Worm (Caenorhabditis elegans) whole organism, early embryonic: ENCODE data around the gene nhr-214.

ENCODE experiments used
- B0310.2 ChIP-seq: sonication (generic microtip); optimal IDR thresholded peaks from 2 replicates; lab custom pipeline; 2016; ENCODE audit warnings: mild to moderate bottlenecking, missing genetic modification characterization, missing compliant biosample characterization
- aly-1 ChIP-seq: sonication (generic microtip); optimal IDR thresholded peaks from 2 replicates; lab custom pipeline; 2016; ENCODE audit warnings: missing genetic modification characterization, missing compliant biosample characterization
- ama-1 ChIP-seq: fragments of 150-350 bp; optimal IDR thresholded peaks from 2 replicates; lab custom pipeline; 2014
- ceh-13 ChIP-seq: fragments of 200-800 bp; sonication (Bioruptor generic); optimal IDR thresholded peaks from 2 replicates; lab custom pipeline; 2018; ENCODE audit warnings: mild to moderate bottlenecking, missing genetic modification characterization, missing compliant biosample characterization
- ets-7 ChIP-seq: sonication (generic microtip); optimal IDR thresholded peaks from 2 replicates; lab custom pipeline; 2016; ENCODE audit warnings: missing genotype, missing genetic modification characterization, missing compliant biosample characterization
- flt-1 ChIP-seq: fragments of 200-800 bp; sonication (Bioruptor generic); IDR thresholded peaks from 2 replicates; pipeline ENCODE4 v1.3.6; 2022; ENCODE audit warnings: missing genetic modification characterization, missing compliant biosample characterization
- hmbx-1 ChIP-seq: sonication (generic microtip); optimal IDR thresholded peaks from 2 replicates; lab custom pipeline; 2016; ENCODE audit warnings: mild to moderate bottlenecking, missing genetic modification characterization, missing compliant biosample characterization
- hmg-4 ChIP-seq: fragments of 200-800 bp; sonication (Bioruptor generic); optimal IDR thresholded peaks from 2 replicates; lab custom pipeline; 2018; ENCODE audit warnings: mild to moderate bottlenecking, missing genetic modification characterization, missing compliant biosample characterization
- hnd-1 ChIP-seq: sonication (generic microtip); optimal IDR thresholded peaks from 2 replicates; lab custom pipeline; 2016; ENCODE audit warnings: missing genetic modification characterization, missing compliant biosample characterization
- pes-1 ChIP-seq: fragments of 200-800 bp; sonication (Bioruptor generic); IDR thresholded peaks from 2 replicates; pipeline ENCODE4 v1.3.6; 2022; ENCODE audit warnings: missing genetic modification reagents, missing genetic modification characterization, missing compliant biosample characterization
- scrt-1 ChIP-seq: fragments of 200-800 bp; sonication (Bioruptor generic); IDR thresholded peaks from 2 replicates; pipeline ENCODE4 v1.3.6; 2022; ENCODE audit warnings: missing genetic modification characterization, missing compliant biosample characterization
- tbx-11 ChIP-seq: fragments of 200-800 bp; sonication (Bioruptor generic); IDR thresholded peaks from 2 replicates; pipeline ENCODE4 v1.3.6; 2022; ENCODE audit warnings: missing genetic modification characterization, missing compliant biosample characterization
- tbx-37 ChIP-seq: fragments of 200-800 bp; sonication (Bioruptor generic); conservative IDR thresholded peaks from 2 replicates; pipeline ENCODE4 v1.3.6; 2022; ENCODE audit warnings: missing genetic modification reagents, missing genetic modification characterization, missing compliant biosample characterization
- tra-4 ChIP-seq: sonication (generic microtip); optimal IDR thresholded peaks from 2 replicates; lab custom pipeline; 2017; ENCODE audit warnings: missing genetic modification characterization, missing compliant biosample characterization

- no peak for TF ChIP-seq scrt-1
- TF ChIP-seq ama-1 (lab: Kevin White, UChicago) = no peak
- TF ChIP-seq tbx-11 (GFP tag; lab: Robert Waterston, UW) = no peak
- TF ChIP-seq ets-7 (tag; lab: Kevin White, UChicago) = no peak
- no peak for TF ChIP-seq hmg-4 (GFP tag; lab: Kevin White, UChicago)
- TF ChIP-seq hnd-1 (tag; lab: Kevin White, UChicago) = no peak
- TF ChIP-seq hmbx-1 = no peak
- no peak for TF ChIP-seq tbx-37 (GFP tag; lab: Robert Waterston, UW)
- TF ChIP-seq aly-1 (tag; lab: Kevin White, UChicago) = no peak
- TF ChIP-seq flt-1 = no peak
- no peak for TF ChIP-seq pes-1 (GFP tag; lab: Robert Waterston, UW)
- TF ChIP-seq tra-4 (tag; lab: Kevin White, UChicago) = no peak
- no peak for TF ChIP-seq ceh-13 (GFP tag; lab: Kevin White, UChicago)
- no peak for TF ChIP-seq B0310.2 (tag; lab: Kevin White, UChicago)
Measured at ce11 chrX:12738454-12738853, 36.6 kb upstream of the nhr-214 start, which contains the start of gene pgp-13.
